Worm (Caenorhabditis elegans) whole organism, L1 larva: ENCODE measurements around the gene unc-130.

Experiments used
- C16A3.4 ChIP-seq: fragments of 150-350 bp; optimal IDR thresholded peaks from 2 replicates; lab custom pipeline; 2014; ENCODE audit warnings: missing biosample characterization, missing genetic modification characterization
- F16B12.6 ChIP-seq: fragments of 150-350 bp; optimal IDR thresholded peaks from 2 replicates; lab custom pipeline; 2014; ENCODE audit warnings: missing biosample characterization, missing genetic modification characterization
- Y116A8C.19 ChIP-seq: sonication (generic microtip); optimal IDR thresholded peaks from 2 replicates; lab custom pipeline; 2016; ENCODE audit warnings: missing compliant biosample characterization, missing genetic modification characterization, borderline replicate concordance
- aha-1 ChIP-seq: fragments of 150-350 bp; optimal IDR thresholded peaks from 2 replicates; lab custom pipeline; 2014; ENCODE audit warnings: missing biosample characterization, missing genetic modification characterization
- aly-2 ChIP-seq: fragments of 150-350 bp; optimal IDR thresholded peaks from 2 replicates; lab custom pipeline; 2014; ENCODE audit warnings: missing biosample characterization, missing genetic modification characterization
- ama-1 ChIP-seq: fragments of 150-350 bp; optimal IDR thresholded peaks from 2 replicates; lab custom pipeline; 2014
- ceh-63 ChIP-seq: fragments of 200-800 bp; sonication (Bioruptor generic); optimal IDR thresholded peaks from 2 replicates; lab custom pipeline; 2018; ENCODE audit warnings: mild to moderate bottlenecking, missing genetic modification characterization, missing compliant biosample characterization
- ceh-88 ChIP-seq: fragments of 200-800 bp; sonication (Bioruptor generic); IDR thresholded peaks from 2 replicates; pipeline ENCODE4 v1.3.6; 2022; ENCODE audit warnings: missing genetic modification characterization, missing compliant biosample characterization
- ceh-90 ChIP-seq: sonication (generic microtip); optimal IDR thresholded peaks from 2 replicates; lab custom pipeline; 2016; ENCODE audit warnings: missing genetic modification characterization, missing compliant biosample characterization
- ces-1 ChIP-seq: fragments of 150-350 bp; optimal IDR thresholded peaks from 2 replicates; lab custom pipeline; 2014; ENCODE audit warnings: missing biosample characterization, missing genetic modification reagents, missing genetic modification characterization
- dpl-1 ChIP-seq, 3 experiments: fragments of 150-350 bp in 2 of 3; sonication (generic microtip) in 1 of 3; optimal IDR thresholded peaks; 2 replicates each; lab custom pipeline; 2014 to 2017; ENCODE audit warnings: missing biosample characterization in 3 of 3, missing genetic modification characterization in 3 of 3, missing genetic modification reagents in 3 of 3
- efl-1 ChIP-seq, 4 experiments: fragments of 150-350 bp; optimal IDR thresholded peaks in 3 of 4; peaks in 1 of 4; 1 replicate in 1 of 4; 2 replicates in 3 of 4; lab custom pipeline; 2014; ENCODE audit warnings: missing biosample characterization in 2 of 4, missing genetic modification characterization in 2 of 4, missing genetic modification reagents in 2 of 4
- egl-13 ChIP-seq: sonication (generic microtip); optimal IDR thresholded peaks from 2 replicates; lab custom pipeline; 2016; ENCODE audit warnings: missing genotype, missing genetic modification reagents, missing genetic modification characterization, missing compliant biosample characterization
- elt-2 ChIP-seq: sonication (generic microtip); optimal IDR thresholded peaks from 2 replicates; lab custom pipeline; 2016; ENCODE audit warnings: missing genetic modification characterization, mild to moderate bottlenecking, inconsistent platforms, missing compliant biosample characterization, missing genetic modification reagents
- elt-3 ChIP-seq, 6 experiments: fragments of 150-350 bp in 1 of 6; sonication (generic microtip); optimal IDR thresholded peaks; 2 replicates each; lab custom pipeline; 2017 to 2018; ENCODE audit warnings: missing biosample characterization in 6 of 6, missing genetic modification characterization in 6 of 6, inconsistent platforms in 1 of 6
- fkh-10 ChIP-seq: sonication (generic microtip); optimal IDR thresholded peaks from 2 replicates; lab custom pipeline; 2017; ENCODE audit warnings: missing biosample characterization, missing genetic modification reagents, missing genetic modification characterization
- fkh-8 ChIP-seq: sonication (generic microtip); optimal IDR thresholded peaks from 2 replicates; lab custom pipeline; 2016; ENCODE audit warnings: mild to moderate bottlenecking, missing genetic modification characterization, missing compliant biosample characterization
- fos-1 ChIP-seq: fragments of 150-350 bp; optimal IDR thresholded peaks from 2 replicates; lab custom pipeline; 2014; ENCODE audit warnings: missing biosample characterization, missing genetic modification characterization
- hlh-17 ChIP-seq: fragments of 200-800 bp; sonication (Bioruptor generic); optimal IDR thresholded peaks from 2 replicates; lab custom pipeline; 2018; ENCODE audit warnings: missing genetic modification characterization, mild to moderate bottlenecking, missing compliant biosample characterization, moderate library complexity, borderline replicate concordance
- lin-13 ChIP-seq: fragments of 150-350 bp; optimal IDR thresholded peaks from 2 replicates; lab custom pipeline; 2014; ENCODE audit warnings: missing biosample characterization, missing genetic modification reagents, missing genetic modification characterization
- lsy-2 ChIP-seq, 2 experiments: fragments of 150-350 bp; optimal IDR thresholded peaks; 2 replicates each; lab custom pipeline; 2014; ENCODE audit warnings: missing biosample characterization in 2 of 2, missing genetic modification characterization in 2 of 2
- mdl-1 ChIP-seq, 2 experiments: fragments of 150-350 bp; optimal IDR thresholded peaks; 2 replicates each; lab custom pipeline; 2014 to 2017; ENCODE audit warnings: missing biosample characterization in 2 of 2, missing genetic modification characterization in 2 of 2, inconsistent platforms in 1 of 2
- mef-2 ChIP-seq: fragments of 150-350 bp; optimal IDR thresholded peaks from 2 replicates; lab custom pipeline; 2014; ENCODE audit warnings: missing biosample characterization, missing genetic modification characterization
- nhr-11 ChIP-seq: fragments of 150-350 bp; optimal IDR thresholded peaks from 2 replicates; lab custom pipeline; 2014; ENCODE audit warnings: missing biosample characterization, missing genetic modification characterization
- nhr-12 ChIP-seq: sonication (generic microtip); optimal IDR thresholded peaks from 2 replicates; lab custom pipeline; 2017; ENCODE audit warnings: missing biosample characterization, missing genetic modification characterization
- nhr-19 ChIP-seq: fragments of 200-800 bp; sonication (Bioruptor generic); conservative IDR thresholded peaks from 2 replicates; pipeline ENCODE4 v1.3.6; 2022; ENCODE audit warnings: missing genetic modification characterization, missing compliant biosample characterization
- nhr-20 ChIP-seq: sonication (generic microtip); optimal IDR thresholded peaks from 2 replicates; lab custom pipeline; 2016; ENCODE audit warnings: mild to moderate bottlenecking, missing genetic modification characterization, missing compliant biosample characterization
- nhr-84 ChIP-seq: sonication (generic microtip); optimal IDR thresholded peaks from 2 replicates; lab custom pipeline; 2017; ENCODE audit warnings: missing biosample characterization, missing genetic modification characterization
- nhr-85 ChIP-seq: sonication (generic microtip); peaks from one replicate; lab custom pipeline; 2016; ENCODE audit warnings: missing genetic modification characterization, inconsistent platforms, missing compliant biosample characterization
- nhr-90 ChIP-seq: sonication (generic microtip); optimal IDR thresholded peaks from 2 replicates; lab custom pipeline; 2016; ENCODE audit warnings: mild to moderate bottlenecking, missing genetic modification characterization, missing compliant biosample characterization; ENCODE audit not compliant: poor library complexity
- pax-3 ChIP-seq: fragments of 200-800 bp; sonication (Bioruptor generic); optimal IDR thresholded peaks from 2 replicates; lab custom pipeline; 2018; ENCODE audit warnings: mild to moderate bottlenecking, missing genetic modification characterization, moderate library complexity, missing compliant biosample characterization
- rnt-1 ChIP-seq: sonication (generic microtip); optimal IDR thresholded peaks from 2 replicates; lab custom pipeline; 2016; ENCODE audit warnings: mild to moderate bottlenecking, missing genetic modification characterization, moderate library complexity, missing compliant biosample characterization
- skn-1 ChIP-seq: fragments of 150-350 bp; optimal IDR thresholded peaks from 2 replicates; lab custom pipeline; 2014; ENCODE audit warnings: missing biosample characterization, missing genetic modification characterization
- snpc-4 ChIP-seq: fragments of 150-350 bp; optimal IDR thresholded peaks from 2 replicates; lab custom pipeline; 2014; ENCODE audit warnings: missing biosample characterization, missing genetic modification characterization
- snu-23 ChIP-seq: sonication (generic microtip); optimal IDR thresholded peaks from 2 replicates; lab custom pipeline; 2016; ENCODE audit warnings: missing genetic modification characterization, missing compliant biosample characterization
- sup-37 ChIP-seq: fragments of 200-800 bp; sonication (Bioruptor generic); optimal IDR thresholded peaks from 2 replicates; lab custom pipeline; 2018; ENCODE audit warnings: mild to moderate bottlenecking, missing genetic modification characterization, missing compliant biosample characterization
- swsn-7 ChIP-seq: sonication (generic microtip); optimal IDR thresholded peaks from 2 replicates; lab custom pipeline; 2016; ENCODE audit warnings: missing genetic modification characterization, missing compliant biosample characterization
- tbx-2 ChIP-seq: sonication (generic microtip); optimal IDR thresholded peaks from 2 replicates; lab custom pipeline; 2016; ENCODE audit warnings: missing genetic modification characterization, missing compliant biosample characterization
- tlp-1 ChIP-seq: fragments of 150-350 bp; optimal IDR thresholded peaks from 2 replicates; lab custom pipeline; 2014; ENCODE audit warnings: missing biosample characterization, missing genetic modification characterization
- unc-86 ChIP-seq: sonication (generic microtip); optimal IDR thresholded peaks from 2 replicates; lab custom pipeline; 2016; ENCODE audit warnings: missing genetic modification characterization, missing compliant biosample characterization

Gene unc-130

DNA sequence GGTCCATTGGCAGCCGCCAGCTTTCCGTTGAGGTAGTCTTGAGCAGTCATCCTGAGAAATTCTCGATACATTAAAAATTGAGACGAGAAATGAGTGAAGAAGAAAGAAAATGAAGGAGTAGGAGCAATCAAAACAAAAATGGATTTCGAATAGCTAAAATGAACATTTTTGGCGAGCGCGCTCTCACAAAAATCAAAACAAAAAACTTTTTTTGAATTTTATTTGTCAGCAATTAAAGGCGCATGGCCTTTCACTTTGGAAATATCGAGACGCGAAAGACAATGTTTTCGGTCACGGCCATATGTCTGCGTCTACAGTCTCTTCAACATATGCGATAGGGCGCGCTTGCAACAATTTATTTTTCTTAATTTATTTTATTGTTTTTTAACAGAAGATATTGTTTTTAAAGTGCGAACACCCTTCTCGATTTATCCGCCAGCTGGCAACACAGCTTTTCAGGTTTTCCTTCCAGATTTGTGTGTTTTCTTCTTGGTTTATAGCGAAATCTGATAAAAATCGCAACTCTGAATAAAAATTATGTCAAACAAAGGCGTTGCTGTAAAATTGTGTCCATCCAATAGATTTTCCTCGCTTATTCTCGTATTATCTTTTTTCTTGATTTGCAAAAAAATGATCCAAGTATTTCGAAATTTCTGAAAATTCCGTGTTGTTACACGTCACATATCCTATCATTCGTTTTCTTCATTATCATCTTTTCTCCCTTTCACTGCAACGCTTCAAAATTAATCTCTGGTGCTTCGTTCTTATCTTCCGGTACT lies 42.7 kb upstream of the unc-130 start, which contains the start of the genes rpn-9 and T06D8.9 (continued):
- no peak for TF ChIP-seq fos-1 (tag; lab: Kevin White, UChicago)
- peak; percentile 51 for TF ChIP-seq F16B12.6 (tag; lab: Kevin White, UChicago)
- no peak for TF ChIP-seq Y116A8C.19 (tag; lab: Kevin White, UChicago)
- no peak for TF ChIP-seq hlh-17 (GFP tag; lab: Kevin White, UChicago)
- peak; percentile 71 for TF ChIP-seq nhr-85
- no peak for TF ChIP-seq sup-37
- TF ChIP-seq elt-2 (tag; lab: Kevin White, UChicago): peak; percentile 31
- no peak for TF ChIP-seq nhr-11
- no peak for TF ChIP-seq nhr-84 (tag; lab: Kevin White, UChicago)
- no peak for TF ChIP-seq tlp-1 (tag; lab: Kevin White, UChicago)
- TF ChIP-seq ceh-90 (tag; lab: Kevin White, UChicago): no peak
- peak; percentile 73 for TF ChIP-seq tbx-2 (tag; lab: Kevin White, UChicago)

DNA sequence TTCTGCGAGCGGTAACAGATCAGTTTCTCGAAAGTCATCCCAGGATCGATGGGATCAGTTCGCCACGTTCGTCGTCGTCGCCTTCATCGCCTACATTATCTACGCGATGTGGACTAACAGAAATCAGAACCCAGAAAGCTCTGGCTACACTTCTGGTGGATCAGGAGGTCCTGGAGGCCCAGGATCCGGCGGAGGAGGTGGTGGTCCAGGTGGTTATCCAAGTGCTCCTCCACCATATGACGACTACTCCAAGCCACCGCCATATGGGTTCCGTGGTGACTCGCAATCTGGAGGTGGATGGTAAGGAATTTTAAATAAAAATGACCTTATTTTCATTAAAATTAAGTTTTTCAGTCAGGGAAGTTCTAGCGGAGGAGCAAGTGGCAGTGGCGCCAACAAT lies 41.6 kb upstream of the unc-130 start:
- TF ChIP-seq snpc-4 (tag; lab: Kevin White, UChicago) (no peak), elt-3 (tag; optimal IDR thresholded peaks at IDR 0.05; lab: Kevin White, UChicago) (no peak), ceh-63 (GFP tag; lab: Kevin White, UChicago) (no peak), fkh-8 (tag; lab: Kevin White, UChicago) (no peak), lsy-2 (tag; optimal IDR thresholded peaks at IDR 0.05; lab: Kevin White, UChicago) (no peak), swsn-7 (no peak), skn-1 (tag; lab: Kevin White, UChicago) (no peak), nhr-19 (GFP tag; lab: Robert Waterston, UW) (no peak), tlp-1 (tag; lab: Kevin White, UChicago) (no peak), nhr-12 (no peak), lin-13 (GFP tag; lab: Kevin White, UChicago) (no peak), ama-1 (no peak), dpl-1 (GFP tag; optimal IDR thresholded peaks at IDR 0.05; lab: Kevin White, UChicago) (no peak), C16A3.4 (no peak), ceh-88 (no peak), mef-2 (tag; lab: Kevin White, UChicago) (no peak), nhr-20 (tag; lab: Kevin White, UChicago) (no peak), aly-2 (no peak), snu-23 (no peak), pax-3 (tag; lab: Kevin White, UChicago) (no peak)

DNA sequence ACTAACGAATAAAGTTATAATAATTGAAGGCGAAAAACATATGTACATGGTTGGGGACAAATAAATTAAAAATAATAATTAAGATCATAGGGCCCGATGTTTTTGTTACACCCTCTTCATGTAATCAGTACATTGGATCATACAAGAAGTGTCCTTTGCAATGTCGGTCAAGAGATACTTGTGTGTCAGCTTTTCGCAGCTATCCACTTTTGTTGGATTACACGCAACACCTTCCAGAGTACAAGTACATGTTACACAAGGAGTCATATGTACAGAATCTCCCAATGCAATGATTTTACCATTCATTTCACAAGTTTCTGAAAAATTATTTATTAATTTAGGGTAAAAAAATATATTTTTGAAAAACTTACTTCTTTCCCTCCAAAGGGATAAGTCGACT lies 40.8 kb upstream of the unc-130 start:
- no peak for TF ChIP-seq mdl-1 (tag; optimal IDR thresholded peaks at IDR 0.05; lab: Kevin White, UChicago)
- TF ChIP-seq ces-1: no peak
- no peak for TF ChIP-seq fkh-10 (GFP tag; lab: Kevin White, UChicago)
- TF ChIP-seq aha-1 (tag; lab: Kevin White, UChicago): no peak
- no peak for TF ChIP-seq egl-13 (tag; lab: Kevin White, UChicago)
- no peak for TF ChIP-seq efl-1 (optimal IDR thresholded peaks at IDR 0.05; lab: Kevin White, UChicago)
- peak in 1 of 2 experiments; percentile 89 for TF ChIP-seq efl-1 (GFP tag; optimal IDR thresholded peaks at IDR 0.05 in 1 of 2; lab: Kevin White, UChicago)
- no peak for TF ChIP-seq ceh-88
- TF ChIP-seq nhr-85: no peak
- TF ChIP-seq unc-86 (tag; lab: Kevin White, UChicago): no peak
- TF ChIP-seq rnt-1 (tag; lab: Kevin White, UChicago): no peak
- peak; percentile 0 for TF ChIP-seq nhr-90 (tag; lab: Kevin White, UChicago)
- TF ChIP-seq, all 84 proteins: peak for 2
